Worm (Caenorhabditis elegans): ENCODE data around the gene idpp-1.

DNA sequence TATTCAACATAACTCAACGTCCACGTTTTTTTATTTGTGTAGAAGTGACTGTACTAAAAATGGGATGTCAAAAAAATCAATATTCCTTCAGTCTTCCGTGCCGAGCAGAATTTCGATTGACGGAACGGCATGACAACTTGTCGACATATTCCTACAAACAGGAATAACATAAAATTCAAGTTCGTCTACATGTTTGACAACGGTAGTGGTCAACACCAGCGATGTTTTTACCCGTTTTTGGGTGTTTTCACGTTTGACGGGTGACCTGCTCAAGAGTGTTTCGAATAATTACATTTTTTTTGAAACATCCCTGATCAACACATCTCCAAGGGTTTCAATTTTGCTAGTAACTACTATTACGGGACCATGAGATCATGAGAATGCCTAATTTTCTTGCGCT, 48.5 kb upstream of the idpp-1 start, which contains the start of gene W02B3.7:
- no peak for TF ChIP-seq efl-1 (optimal IDR thresholded peaks at IDR 0.05)
- no peak for TF ChIP-seq efl-1 (GFP tag; optimal IDR thresholded peaks at IDR 0.05 in 1 of 2)
- TF ChIP-seq mep-1 (tag; optimal IDR thresholded peaks at IDR 0.05) = no peak
- TF ChIP-seq hpl-2 (GFP tag; optimal IDR thresholded peaks at IDR 0.05) = no peak
- no peak for TF ChIP-seq nhr-19 (GFP tag; conservative IDR thresholded peaks at IDR 0.05)
- no peak for TF ChIP-seq nhr-85 (tag)

All from whole organism, L1 larva.